Worm (Caenorhabditis elegans) whole organism, mixed stage, embryonic: ENCODE data around the gene F42F12.11.
"Not testable (repeated sequence)": the region's sequence is repeated elsewhere in the genome, so short reads cannot be mapped to it uniquely, and the experiment has no call there.

Experiments used
- M03D4.4 ChIP-seq: sonication (generic microtip); optimal IDR thresholded peaks from 2 replicates; lab custom pipeline; 2017; ENCODE audit warnings: mild to moderate bottlenecking, missing genetic modification characterization, missing compliant biosample characterization
- bed-3 ChIP-seq: fragments of 200-800 bp; sonication (Bioruptor generic); optimal IDR thresholded peaks from 3 replicates; lab custom pipeline; 2018; ENCODE audit warnings: mild to moderate bottlenecking, missing genetic modification characterization, moderate library complexity, missing compliant biosample characterization
- blmp-1 ChIP-seq: fragments of 150-350 bp; optimal IDR thresholded peaks from 2 replicates; lab custom pipeline; 2014; ENCODE audit warnings: missing biosample characterization, missing genetic modification characterization
- ceh-39 ChIP-seq: fragments of 150-350 bp; optimal IDR thresholded peaks from 2 replicates; lab custom pipeline; 2014; ENCODE audit warnings: missing biosample characterization, missing genetic modification characterization
- ceh-43 ChIP-seq: fragments of 200-800 bp; sonication (Bioruptor generic); optimal IDR thresholded peaks from 2 replicates; lab custom pipeline; 2018; ENCODE audit warnings: mild to moderate bottlenecking, missing genetic modification characterization, moderate library complexity, missing compliant biosample characterization
- ceh-83 ChIP-seq: fragments of 200-800 bp; sonication (Bioruptor generic); optimal IDR thresholded peaks from 2 replicates; lab custom pipeline; 2018; ENCODE audit warnings: mild to moderate bottlenecking, missing genetic modification characterization, missing compliant biosample characterization
- ces-1 ChIP-seq: fragments of 150-350 bp; optimal IDR thresholded peaks from 2 replicates; lab custom pipeline; 2014; ENCODE audit warnings: missing biosample characterization, missing genetic modification reagents, missing genetic modification characterization
- cnd-1 ChIP-seq: fragments of 200-800 bp; sonication (Bioruptor generic); optimal IDR thresholded peaks from 2 replicates; lab custom pipeline; 2018; ENCODE audit warnings: mild to moderate bottlenecking, missing genetic modification characterization, missing compliant biosample characterization
- drap-1 ChIP-seq: fragments of 200-800 bp; sonication (Bioruptor generic); optimal IDR thresholded peaks from 3 replicates; lab custom pipeline; 2018; ENCODE audit warnings: mild to moderate bottlenecking, missing genetic modification characterization, missing compliant biosample characterization
- elt-1 ChIP-seq: sonication (generic microtip); optimal IDR thresholded peaks from 2 replicates; lab custom pipeline; 2017; ENCODE audit warnings: missing genetic modification characterization, mild to moderate bottlenecking, missing compliant biosample characterization, antibody characterized with exemption, moderate library complexity, borderline replicate concordance; ENCODE audit not compliant: insufficient read depth
- flh-1 ChIP-seq: fragments of 200-800 bp; sonication (Bioruptor generic); optimal IDR thresholded peaks from 2 replicates; lab custom pipeline; 2018; ENCODE audit warnings: mild to moderate bottlenecking, missing genetic modification characterization, moderate library complexity, missing compliant biosample characterization
- ham-2 ChIP-seq: fragments of 200-800 bp; sonication (Bioruptor generic); optimal IDR thresholded peaks from 2 replicates; lab custom pipeline; 2018; ENCODE audit warnings: mild to moderate bottlenecking, missing genetic modification characterization, missing compliant biosample characterization
- hlh-1 ChIP-seq: fragments of 150-350 bp; optimal IDR thresholded peaks from 2 replicates; lab custom pipeline; 2014; ENCODE audit warnings: missing biosample characterization, missing genetic modification reagents, missing genetic modification characterization
- lin-13 ChIP-seq: fragments of 150-350 bp; optimal IDR thresholded peaks from 2 replicates; lab custom pipeline; 2014; ENCODE audit warnings: missing biosample characterization, missing genetic modification characterization
- lin-32 ChIP-seq: fragments of 200-800 bp; sonication (Bioruptor generic); optimal IDR thresholded peaks from 2 replicates; lab custom pipeline; 2018; ENCODE audit warnings: mild to moderate bottlenecking, missing genetic modification characterization, missing compliant biosample characterization
- lsy-2 ChIP-seq: fragments of 150-350 bp; optimal IDR thresholded peaks from 2 replicates; lab custom pipeline; 2014; ENCODE audit warnings: missing biosample characterization, missing genetic modification characterization
- mab-5 ChIP-seq: fragments of 150-350 bp; optimal IDR thresholded peaks from 2 replicates; lab custom pipeline; 2014; ENCODE audit warnings: missing biosample characterization, missing genetic modification characterization
- mep-1 ChIP-seq: fragments of 150-350 bp; optimal IDR thresholded peaks from 2 replicates; lab custom pipeline; 2017; ENCODE audit warnings: missing biosample characterization, missing genetic modification reagents, missing genetic modification characterization, inconsistent platforms
- mls-2 ChIP-seq: sonication (generic microtip); optimal IDR thresholded peaks from 2 replicates; lab custom pipeline; 2016; ENCODE audit warnings: mild to moderate bottlenecking, missing genetic modification characterization, moderate library complexity, missing compliant biosample characterization
- nhr-12 ChIP-seq: fragments of 150-350 bp; optimal IDR thresholded peaks from 2 replicates; lab custom pipeline; 2014; ENCODE audit warnings: missing biosample characterization, missing genetic modification characterization
- nhr-2 ChIP-seq: fragments of 150-350 bp; optimal IDR thresholded peaks from 2 replicates; lab custom pipeline; 2014; ENCODE audit warnings: missing biosample characterization, missing genetic modification characterization
- nhr-237 ChIP-seq: fragments of 150-350 bp; optimal IDR thresholded peaks from 2 replicates; lab custom pipeline; 2014; ENCODE audit warnings: missing biosample characterization, missing genetic modification characterization
- nhr-28 ChIP-seq: fragments of 150-350 bp; optimal IDR thresholded peaks from 2 replicates; lab custom pipeline; 2014; ENCODE audit warnings: missing biosample characterization, missing genetic modification characterization
- nhr-76 ChIP-seq: sonication (generic microtip); optimal IDR thresholded peaks from 2 replicates; lab custom pipeline; 2017; ENCODE audit warnings: missing biosample characterization, missing genetic modification characterization
- pha-4 ChIP-seq: fragments of 150-350 bp; optimal IDR thresholded peaks from 2 replicates; lab custom pipeline; 2018; ENCODE audit warnings: missing biosample characterization, missing genetic modification reagents, missing genetic modification characterization
- sem-2 ChIP-seq: fragments of 200-800 bp; sonication (Bioruptor generic); optimal IDR thresholded peaks from 2 replicates; lab custom pipeline; 2018; ENCODE audit warnings: mild to moderate bottlenecking, missing genetic modification characterization, missing compliant biosample characterization
- snpc-4 ChIP-seq: fragments of 150-350 bp; optimal IDR thresholded peaks from 2 replicates; lab custom pipeline; 2014; ENCODE audit warnings: missing biosample characterization, missing genetic modification characterization
- sptf-1 ChIP-seq: sonication (generic microtip); optimal IDR thresholded peaks from 2 replicates; lab custom pipeline; 2017; ENCODE audit warnings: mild to moderate bottlenecking, missing genetic modification characterization, moderate library complexity, missing compliant biosample characterization
- tbx-8 ChIP-seq: fragments of 200-800 bp; sonication (Bioruptor generic); optimal IDR thresholded peaks from 2 replicates; lab custom pipeline; 2018; ENCODE audit warnings: mild to moderate bottlenecking, missing genetic modification characterization, moderate library complexity, missing compliant biosample characterization
- unc-120 ChIP-seq: sonication (generic microtip); optimal IDR thresholded peaks from 2 replicates; lab custom pipeline; 2017; ENCODE audit warnings: missing genetic modification characterization, missing compliant biosample characterization; ENCODE audit not compliant: poor library complexity, severe bottlenecking
- unc-39 ChIP-seq: fragments of 150-350 bp; optimal IDR thresholded peaks from 2 replicates; lab custom pipeline; 2014; ENCODE audit warnings: missing biosample characterization, missing genetic modification characterization
- unc-62 ChIP-seq: fragments of 150-350 bp; optimal IDR thresholded peaks from 2 replicates; lab custom pipeline; 2014; ENCODE audit warnings: missing biosample characterization, missing genetic modification reagents, missing genetic modification characterization
- zip-8 ChIP-seq: fragments of 150-350 bp; optimal IDR thresholded peaks from 2 replicates; lab custom pipeline; 2014; ENCODE audit warnings: missing biosample characterization, missing genetic modification characterization
- ztf-11 ChIP-seq: fragments of 150-350 bp; optimal IDR thresholded peaks from 2 replicates; lab custom pipeline; 2014; ENCODE audit warnings: missing biosample characterization, missing genetic modification characterization

The F42F12.11 gene

ce11 chrX:12346729-12347128 is at the start of gene F42F12.11:
Gene F42F12.11, plus strand, starts transcription at chrX:12347029.
- TF ChIP-seq tbx-8 (GFP tag; lab: Kevin White, UChicago) = no peak
- TF ChIP-seq nhr-28 (tag; lab: Kevin White, UChicago) = no peak
- no peak for TF ChIP-seq pha-4 (tag; lab: Kevin White, UChicago)
- no peak for TF ChIP-seq unc-120
- no peak for TF ChIP-seq unc-39 (tag; lab: Kevin White, UChicago)
- TF ChIP-seq ztf-11 = no peak
- no peak for TF ChIP-seq sem-2 (GFP tag; lab: Kevin White, UChicago)

ce11 chrX:12298324-12298723 is 48.5 kb upstream of the F42F12.11 start, which contains the start of gene W06D11.3:
Gene W06D11.3, plus strand, starts transcription at chrX:12298683.
- TF ChIP-seq ces-1 (GFP tag; lab: Kevin White, UChicago) (no peak), flh-1 (no peak), unc-62 (GFP tag; lab: Kevin White, UChicago) (no peak), lin-32 (GFP tag; lab: Kevin White, UChicago) (no peak), nhr-237 (tag; lab: Kevin White, UChicago) (no peak), unc-39 (tag; lab: Kevin White, UChicago) (no peak), zip-8 (tag; lab: Kevin White, UChicago) (no peak), nhr-12 (tag; lab: Kevin White, UChicago) (no peak), ceh-39 (tag; lab: Kevin White, UChicago) (no peak), bed-3 (GFP tag; lab: Kevin White, UChicago) (no peak), pha-4 (tag; lab: Kevin White, UChicago) (no peak), tbx-8 (GFP tag; lab: Kevin White, UChicago) (no peak), ceh-43 (GFP tag; lab: Kevin White, UChicago) (no peak), mls-2 (no peak), drap-1 (GFP tag; lab: Kevin White, UChicago) (no peak)

- TF ChIP-seq zip-8 (tag; lab: Kevin White, UChicago) (no peak), ceh-83 (GFP tag; lab: Kevin White, UChicago) (no peak), flh-1 (no peak), tbx-8 (GFP tag; lab: Kevin White, UChicago) (no peak), ces-1 (GFP tag; lab: Kevin White, UChicago) (no peak), cnd-1 (tag; lab: Kevin White, UChicago) (no peak), sptf-1 (tag; lab: Kevin White, UChicago) (no peak), ceh-43 (GFP tag; lab: Kevin White, UChicago) (no peak), hlh-1 (tag; lab: Kevin White, UChicago) (no peak), blmp-1 (tag; lab: Kevin White, UChicago) (no peak), elt-1 (tag; lab: Kevin White, UChicago) (no peak), snpc-4 (tag; lab: Kevin White, UChicago) (no peak), sem-2 (GFP tag; lab: Kevin White, UChicago) (no peak)
Observed at ce11 chrX:12299834-12300233, 47.0 kb upstream of the F42F12.11 start, which contains the start of gene W06D11.5. Gene W06D11.5, plus strand, starts transcription at chrX:12300134.

ce11 chrX:12302755-12303154 is 44.1 kb upstream of the F42F12.11 start, which contains the start of gene dot-1.3:
Gene dot-1.3, minus strand, starts transcription at chrX:12302855.
- not testable (repeated sequence) for TF ChIP-seq blmp-1 (tag; lab: Kevin White, UChicago); bed-3 (GFP tag; lab: Kevin White, UChicago); ztf-11

ce11 chrX:12304231-12304630 is 42.6 kb upstream of the F42F12.11 start:
- TF ChIP-seq drap-1 (GFP tag; lab: Kevin White, UChicago) (no peak), pha-4 (tag; lab: Kevin White, UChicago) (no peak), unc-39 (tag; lab: Kevin White, UChicago) (no peak), nhr-237 (tag; lab: Kevin White, UChicago) (no peak), mls-2 (no peak), unc-120 (no peak), lsy-2 (no peak), ham-2 (GFP tag; lab: Kevin White, UChicago) (no peak), zip-8 (tag; lab: Kevin White, UChicago) (no peak), mab-5 (tag; lab: Kevin White, UChicago) (no peak), unc-62 (GFP tag; lab: Kevin White, UChicago) (no peak), blmp-1 (tag; lab: Kevin White, UChicago) (no peak), nhr-2 (tag; lab: Kevin White, UChicago) (no peak), bed-3 (GFP tag; lab: Kevin White, UChicago) (no peak), M03D4.4 (tag; lab: Kevin White, UChicago) (no peak), mep-1 (tag; lab: Kevin White, UChicago) (no peak), lin-13 (no peak), nhr-76 (tag; lab: Kevin White, UChicago) (no peak), cnd-1 (tag; lab: Kevin White, UChicago) (no peak), elt-1 (tag; lab: Kevin White, UChicago) (no peak)
